Fruit fly (Drosophila melanogaster): ENCODE data around the gene Spindly.

DNA sequence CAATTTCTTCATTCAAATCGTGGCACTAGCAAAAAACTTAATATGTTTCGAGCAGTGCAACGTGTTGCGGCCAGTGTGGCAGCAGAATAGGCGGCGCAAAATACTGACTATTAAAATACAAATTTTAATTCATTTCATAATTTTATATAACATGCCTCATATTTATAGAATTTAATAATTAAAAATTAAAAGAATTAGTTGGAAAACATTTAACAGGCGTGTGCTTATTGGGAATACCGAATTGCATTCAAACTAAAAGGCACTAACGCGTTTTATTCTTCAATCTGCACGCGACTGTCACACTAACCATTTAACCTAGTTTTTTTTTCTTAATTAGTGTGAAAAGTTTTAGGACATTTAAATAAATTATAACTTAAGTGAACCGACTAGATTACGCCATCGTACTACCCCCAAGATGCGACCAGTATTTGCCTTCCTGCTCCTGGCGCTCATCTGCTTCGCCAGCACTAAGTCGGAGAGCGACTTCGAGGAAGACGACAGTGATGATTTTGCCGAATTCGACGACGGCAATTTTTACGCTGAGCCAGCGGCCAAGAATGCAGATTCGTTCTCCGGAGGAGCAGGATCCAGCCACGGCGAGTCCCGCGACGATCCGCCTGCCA, 15.4 kb downstream of the Spindly start, which contains the start of the genes LeuRS and CG17593:
- TF ChIP-seq Sp1 (GFP tag; optimal IDR thresholded peaks at IDR 0.05) (no peak), sage (GFP tag; optimal IDR thresholded peaks at IDR 0.05) (no peak), psq (GFP tag; optimal IDR thresholded peaks at IDR 0.05) (no peak), Dfd (GFP tag; optimal IDR thresholded peaks at IDR 0.05) (no peak), pan (optimal IDR thresholded peaks at IDR 0.05) (no peak), jim (GFP tag; optimal IDR thresholded peaks at IDR 0.05) (no peak)

Measured in whole organism, wandering third instar larva.